Fruit fly (Drosophila melanogaster) whole organism, pupa: ENCODE measurements around the gene Dus4.

Source experiments
- CG17806 ChIP-seq: fragments of 200-800 bp; sonication (Bioruptor generic); optimal IDR thresholded peaks from 2 replicates; lab custom pipeline; 2018; ENCODE audit warnings: missing biosample characterization, mild to moderate bottlenecking, missing genetic modification characterization, moderate library complexity
- CG34367 ChIP-seq: fragments of 200-800 bp; sonication (Bioruptor generic); optimal IDR thresholded peaks from 2 replicates; lab custom pipeline; 2018; ENCODE audit warnings: missing biosample characterization, mild to moderate bottlenecking, missing genetic modification characterization
- CG8159 ChIP-seq: fragments of 200-800 bp; sonication (Bioruptor generic); optimal IDR thresholded peaks from 3 replicates; lab custom pipeline; 2018; ENCODE audit warnings: missing biosample characterization, mild to moderate bottlenecking, missing genetic modification characterization, moderate library complexity
- CG8301 ChIP-seq: fragments of 200-800 bp; sonication (Bioruptor generic); optimal IDR thresholded peaks from 2 replicates; lab custom pipeline; 2018; ENCODE audit warnings: missing biosample characterization, mild to moderate bottlenecking, missing genetic modification characterization
- D1 ChIP-seq: fragments of 200-800 bp; sonication (Bioruptor generic); optimal IDR thresholded peaks from 2 replicates; lab custom pipeline; 2018; ENCODE audit warnings: missing biosample characterization, mild to moderate bottlenecking, missing genetic modification characterization, moderate library complexity
- Ets98B ChIP-seq: fragments of 200-800 bp; sonication (Bioruptor generic); IDR thresholded peaks from 2 replicates; pipeline ENCODE4 v1.3.6; 2022; ENCODE audit warnings: missing biosample characterization, missing genetic modification characterization
- Snoo ChIP-seq: fragments of 200-800 bp; sonication (Bioruptor generic); optimal IDR thresholded peaks from 3 replicates; lab custom pipeline; 2017; ENCODE audit warnings: missing biosample characterization, mild to moderate bottlenecking, missing genetic modification characterization, inconsistent platforms

DNA sequence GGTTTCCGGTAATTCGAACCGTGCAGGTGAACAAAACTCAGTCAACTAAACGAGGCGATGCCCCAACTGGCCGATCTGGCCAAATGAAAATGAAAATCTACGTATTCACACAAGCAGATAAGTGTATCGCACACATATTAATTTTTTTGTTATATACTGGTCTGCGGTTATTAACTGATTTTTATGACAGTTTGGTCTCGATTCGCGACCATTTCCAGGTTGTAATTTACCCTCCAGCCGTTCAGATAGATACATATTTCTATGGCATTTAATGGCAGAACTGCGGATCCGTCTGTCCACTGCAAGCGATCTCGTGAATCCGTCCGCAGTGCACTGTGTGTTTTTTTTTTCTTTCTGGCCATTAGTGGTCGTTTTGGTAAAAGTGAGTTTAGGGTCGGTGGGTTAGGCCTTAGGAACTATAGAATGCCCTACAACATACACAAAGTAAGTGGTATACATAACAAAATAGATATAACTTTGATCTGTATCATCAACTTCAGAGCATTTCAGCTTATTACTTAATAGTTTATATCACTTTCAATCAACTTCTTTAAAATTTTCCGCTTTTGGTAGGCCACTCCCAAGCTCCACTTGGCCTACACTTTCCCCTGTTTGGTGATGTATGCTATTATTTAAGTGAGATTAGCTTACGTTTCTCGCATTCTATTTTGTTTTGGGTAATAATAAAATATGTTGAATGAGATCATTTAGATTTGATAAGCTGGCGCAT lies 11.2 kb downstream of the Dus4 start, which contains the start of gene CG17572:
- no peak for TF ChIP-seq CG34367 (tag; lab: Kevin White, UChicago)
- TF ChIP-seq CG17806 (tag; lab: Kevin White, UChicago): no peak
- TF ChIP-seq Ets98B (GFP tag; lab: Robert Waterston, UW): no peak
- no peak for TF ChIP-seq CG8301 (tag; lab: Kevin White, UChicago)
- no peak for TF ChIP-seq Snoo (tag; lab: Kevin White, UChicago)
- no peak for TF ChIP-seq D1 (tag; lab: Kevin White, UChicago)
- no peak for TF ChIP-seq CG8159 (tag; lab: Kevin White, UChicago)
